Worm (Caenorhabditis elegans): ENCODE data around the gene nhr-150.
A peak's percentile ranks its signal among the peaks of the same experiment; 100 is the strongest.

ce11 chrV:15478597-15478996 lies 2.7 kb downstream of the nhr-150 start, which contains the start of gene C06B8.2:
- TF ChIP-seq ama-1 (optimal IDR thresholded peaks at IDR 0.05) (no peak), ama-1 (GFP tag; optimal IDR thresholded peaks at IDR 0.05) (no peak), somi-1 (GFP tag; optimal IDR thresholded peaks at IDR 0.05) (no peak), lin-54 (GFP tag; optimal IDR thresholded peaks at IDR 0.05) (no peak), nfya-2 (GFP tag; IDR thresholded peaks at IDR 0.05) (no peak), snpc-4 (GFP tag; optimal IDR thresholded peaks at IDR 0.05) (no peak), snpc-4 (tag; optimal IDR thresholded peaks at IDR 0.05) (no peak), Y53F4B.3 (GFP tag; IDR thresholded peaks at IDR 0.05) (no peak), aptf-3 (GFP tag; IDR thresholded peaks at IDR 0.05) (no peak), gei-17 (GFP tag; optimal IDR thresholded peaks at IDR 0.05) (no peak), let-526 (GFP tag; IDR thresholded peaks at IDR 0.05) (no peak), C06A6.2 (GFP tag; conservative IDR thresholded peaks at IDR 0.05) (no peak), dpl-1 (GFP tag; optimal IDR thresholded peaks at IDR 0.05) (no peak), cebp-1 (GFP tag; IDR thresholded peaks at IDR 0.05) (peak; percentile 54; the same call in 1 of the 2 replicates), cebp-1 (tag; optimal IDR thresholded peaks at IDR 0.05) (no peak), hlh-26 (GFP tag; conservative IDR thresholded peaks at IDR 0.05) (no peak)

Measured in whole organism, young adult.